Fruit fly (Drosophila melanogaster) whole organism, embryonic: ENCODE data around the gene Dredd.

Source experiments
- Antp ChIP-seq: fragments of 200-800 bp; sonication (Bioruptor generic); optimal IDR thresholded peaks from 3 replicates; lab custom pipeline; 2016; ENCODE audit warnings: missing biosample characterization, missing genetic modification characterization
- Atf6 ChIP-seq: fragments of 200-800 bp; sonication (Bioruptor generic); IDR thresholded peaks from 2 replicates; pipeline ENCODE4 v1.3.6; 2022; ENCODE audit warnings: missing biosample characterization, missing genetic modification characterization
- B-H2 ChIP-seq: fragments of 200-800 bp; sonication (Bioruptor generic); optimal IDR thresholded peaks from 2 replicates; lab custom pipeline; 2018; ENCODE audit warnings: missing biosample characterization, mild to moderate bottlenecking, missing genetic modification characterization
- Bgb ChIP-seq: fragments of 200-800 bp; sonication (Bioruptor generic); IDR thresholded peaks from 2 replicates; pipeline ENCODE4 v1.3.6; 2022; ENCODE audit warnings: missing biosample characterization, missing genetic modification characterization; ENCODE audit not compliant: partially characterized antibody
- CG11723 ChIP-seq: fragments of 200-800 bp; sonication (Bioruptor generic); optimal IDR thresholded peaks from 2 replicates; lab custom pipeline; 2017; ENCODE audit warnings: missing biosample characterization, mild to moderate bottlenecking, missing genetic modification characterization
- CG13123 ChIP-seq: fragments of 200-800 bp; sonication (Bioruptor generic); optimal IDR thresholded peaks from 2 replicates; lab custom pipeline; 2016; ENCODE audit warnings: missing biosample characterization, missing genetic modification characterization
- CG13894 ChIP-seq: fragments of 200-800 bp; sonication (Bioruptor generic); optimal IDR thresholded peaks from 3 replicates; lab custom pipeline; 2018; ENCODE audit warnings: missing biosample characterization, mild to moderate bottlenecking, missing genetic modification characterization, moderate library complexity
- CG16779 ChIP-seq: fragments of 200-800 bp; sonication (Bioruptor generic); IDR thresholded peaks from 2 replicates; pipeline ENCODE4 v1.3.6; 2022; ENCODE audit warnings: missing biosample characterization, missing genetic modification characterization
- CG17361 ChIP-seq: fragments of 200-800 bp; sonication (Bioruptor generic); IDR thresholded peaks from 3 replicates; pipeline ENCODE4 v1.3.6; 2022; ENCODE audit warnings: missing biosample characterization, missing genetic modification characterization
- CG18476 ChIP-seq: fragments of 200-800 bp; sonication (Bioruptor generic); optimal IDR thresholded peaks from 2 replicates; lab custom pipeline; 2016; ENCODE audit warnings: missing biosample characterization, mild to moderate bottlenecking, missing genetic modification characterization
- CG2202 ChIP-seq: fragments of 200-800 bp; sonication (Bioruptor generic); optimal IDR thresholded peaks from 2 replicates; lab custom pipeline; 2018; ENCODE audit warnings: missing biosample characterization, mild to moderate bottlenecking, missing genetic modification characterization
- CG32772 ChIP-seq: fragments of 200-800 bp; sonication (Bioruptor generic); IDR thresholded peaks from 2 replicates; pipeline ENCODE4 v1.3.6; 2022; ENCODE audit warnings: missing biosample characterization, missing genetic modification characterization
- CG33213 ChIP-seq: fragments of 200-800 bp; sonication (Bioruptor generic); optimal IDR thresholded peaks from 3 replicates; lab custom pipeline; 2016; ENCODE audit warnings: missing biosample characterization, missing genetic modification characterization
- CG34376 ChIP-seq: fragments of 200-800 bp; sonication (Bioruptor generic); optimal IDR thresholded peaks from 2 replicates; lab custom pipeline; 2018; ENCODE audit warnings: missing biosample characterization, mild to moderate bottlenecking, missing genetic modification characterization
- CG3995 ChIP-seq: fragments of 200-800 bp; sonication (Bioruptor generic); optimal IDR thresholded peaks from 3 replicates; lab custom pipeline; 2016; ENCODE audit warnings: missing biosample characterization, missing genetic modification characterization
- CG4404 ChIP-seq: fragments of 200-800 bp; sonication (Bioruptor generic); IDR thresholded peaks from 2 replicates; pipeline ENCODE4 v1.3.6; 2022; ENCODE audit warnings: missing biosample characterization, missing genetic modification characterization
- CG5953 ChIP-seq: fragments of 200-800 bp; sonication (Bioruptor generic); IDR thresholded peaks from 2 replicates; pipeline ENCODE4 v1.3.6; 2022; ENCODE audit warnings: missing biosample characterization, missing genetic modification characterization
- CG6854 ChIP-seq: fragments of 200-800 bp; sonication (Bioruptor generic); optimal IDR thresholded peaks from 3 replicates; lab custom pipeline; 2017; ENCODE audit warnings: missing biosample characterization, mild to moderate bottlenecking, missing genetic modification characterization
- CG7271 ChIP-seq: fragments of 200-800 bp; sonication (Bioruptor generic); optimal IDR thresholded peaks from 2 replicates; lab custom pipeline; 2018; ENCODE audit warnings: missing biosample characterization, mild to moderate bottlenecking, missing genetic modification characterization, moderate library complexity
- CG7839 ChIP-seq: fragments of 200-800 bp; sonication (Bioruptor generic); optimal IDR thresholded peaks from 3 replicates; lab custom pipeline; 2018; ENCODE audit warnings: missing biosample characterization, mild to moderate bottlenecking, missing genetic modification characterization, moderate library complexity
- Chrac-16 ChIP-seq: fragments of 200-800 bp; sonication (Bioruptor generic); optimal IDR thresholded peaks from 3 replicates; lab custom pipeline; 2016; ENCODE audit warnings: missing biosample characterization, missing genetic modification characterization
- CrebB ChIP-seq: fragments of 200-800 bp; sonication (Bioruptor generic); optimal IDR thresholded peaks from 3 replicates; lab custom pipeline; 2018; ENCODE audit warnings: missing biosample characterization, mild to moderate bottlenecking, missing genetic modification characterization
- GATAe ChIP-seq: fragments of 200-800 bp; sonication (Bioruptor generic); conservative IDR thresholded peaks from 2 replicates; pipeline ENCODE4 v1.3.6; 2022; ENCODE audit warnings: missing biosample characterization, missing genetic modification characterization
- Lpt ChIP-seq: fragments of >200 bp; optimal IDR thresholded peaks from 2 replicates; lab custom pipeline; 2018; ENCODE audit warnings: missing biosample characterization, missing genetic modification characterization
- Mes4 ChIP-seq: fragments of 200-800 bp; sonication (Bioruptor generic); optimal IDR thresholded peaks from 2 replicates; lab custom pipeline; 2016; ENCODE audit warnings: missing biosample characterization, missing genetic modification characterization
- Nf-YA ChIP-seq: fragments of 200-800 bp; sonication (Bioruptor generic); IDR thresholded peaks from 2 replicates; pipeline ENCODE4 v1.3.6; 2022; ENCODE audit warnings: missing biosample characterization, missing genetic modification characterization
- Nf-YB ChIP-seq: fragments of 200-800 bp; sonication (Bioruptor generic); optimal IDR thresholded peaks from 3 replicates; lab custom pipeline; 2019; ENCODE audit warnings: missing biosample characterization, mild to moderate bottlenecking, missing genetic modification characterization, moderate library complexity
- Oaz ChIP-seq: fragments of 200-800 bp; sonication (Bioruptor generic); IDR thresholded peaks from 2 replicates; pipeline ENCODE4 v1.3.6; 2022; ENCODE audit warnings: missing biosample characterization, missing genetic modification characterization
- Oli ChIP-seq: fragments of 200-800 bp; sonication (Bioruptor generic); optimal IDR thresholded peaks from 2 replicates; lab custom pipeline; 2018; ENCODE audit warnings: missing biosample characterization, mild to moderate bottlenecking, missing genetic modification characterization, moderate library complexity
- Pdp1 ChIP-seq, 2 experiments: fragments of 200-800 bp; sonication (Bioruptor generic); optimal IDR thresholded peaks; 3 replicates each; lab custom pipeline; 2016; ENCODE audit warnings: missing biosample characterization in 2 of 2, missing genetic modification characterization in 2 of 2, mild to moderate bottlenecking in 1 of 2, moderate library complexity in 1 of 2
- Sry-β ChIP-seq: fragments of 200-800 bp; sonication (Bioruptor generic); optimal IDR thresholded peaks from 2 replicates; lab custom pipeline; 2018; ENCODE audit warnings: missing biosample characterization, mild to moderate bottlenecking, missing genetic modification characterization, moderate library complexity
- Taf1 ChIP-seq: fragments of 200-800 bp; sonication (Bioruptor generic); IDR thresholded peaks from 2 replicates; pipeline ENCODE4 v1.3.6; 2022; ENCODE audit warnings: missing biosample characterization, missing genetic modification characterization
- Trl ChIP-seq, 3 experiments: fragments of >200 bp in 2 of 3; fragments of 200-800 bp in 1 of 3; sonication (Bioruptor generic) in 1 of 3; optimal IDR thresholded peaks; 2 replicates in 1 of 3; 3 replicates in 2 of 3; lab custom pipeline; 2016 to 2017; ENCODE audit warnings: missing biosample characterization in 1 of 3, missing genetic modification characterization in 1 of 3
- Vsx1 ChIP-seq: fragments of 200-800 bp; sonication (Bioruptor generic); optimal IDR thresholded peaks from 2 replicates; lab custom pipeline; 2017; ENCODE audit warnings: missing biosample characterization, mild to moderate bottlenecking, missing genetic modification characterization, missing genetic modification reagents
- Xbp1 ChIP-seq: fragments of 200-800 bp; sonication (Bioruptor generic); optimal IDR thresholded peaks from 3 replicates; lab custom pipeline; 2016; ENCODE audit warnings: missing biosample characterization, mild to moderate bottlenecking, missing genetic modification characterization
- cad ChIP-seq: fragments of >200 bp; optimal IDR thresholded peaks from 2 replicates; lab custom pipeline; 2017; ENCODE audit warnings: missing biosample characterization, missing genetic modification characterization
- crp ChIP-seq, 2 experiments: fragments of 200-800 bp; sonication (Bioruptor generic); optimal IDR thresholded peaks; 2 replicates in 1 of 2; 3 replicates in 1 of 2; lab custom pipeline; 2017; ENCODE audit warnings: missing biosample characterization in 2 of 2, missing genetic modification characterization in 2 of 2, mild to moderate bottlenecking in 1 of 2, moderate library complexity in 1 of 2
- cwo ChIP-seq: fragments of 200-800 bp; sonication (Bioruptor generic); optimal IDR thresholded peaks from 3 replicates; lab custom pipeline; 2017; ENCODE audit warnings: missing biosample characterization, missing genetic modification characterization, mild to moderate bottlenecking, moderate library complexity, missing genetic modification reagents
- danr ChIP-seq: fragments of 200-800 bp; sonication (Bioruptor generic); IDR thresholded peaks from 2 replicates; pipeline ENCODE4 v1.3.6; 2022; ENCODE audit warnings: missing biosample characterization, missing genetic modification characterization
- ewg ChIP-seq: fragments of 200-800 bp; sonication (Bioruptor generic); optimal IDR thresholded peaks from 3 replicates; lab custom pipeline; 2017; ENCODE audit warnings: mild to moderate bottlenecking, missing biosample characterization, missing genetic modification reagents, missing genetic modification characterization
- gfzf ChIP-seq: fragments of 200-800 bp; sonication (Bioruptor generic); optimal IDR thresholded peaks from 2 replicates; lab custom pipeline; 2016; ENCODE audit warnings: missing biosample characterization, mild to moderate bottlenecking, missing genetic modification characterization, moderate library complexity
- grn ChIP-seq: fragments of 200-800 bp; sonication (Bioruptor generic); optimal IDR thresholded peaks from 3 replicates; lab custom pipeline; 2017; ENCODE audit warnings: missing biosample characterization, missing genetic modification characterization
- inv ChIP-seq: fragments of 200-800 bp; sonication (Bioruptor generic); IDR thresholded peaks from 2 replicates; pipeline ENCODE4 v1.3.6; 2022; ENCODE audit warnings: missing biosample characterization, missing genetic modification characterization; ENCODE audit not compliant: partially characterized antibody
- kay ChIP-seq: fragments of 200-800 bp; sonication (Bioruptor generic); optimal IDR thresholded peaks from 2 replicates; lab custom pipeline; 2016; ENCODE audit warnings: missing biosample characterization, missing genetic modification characterization
- repo ChIP-seq: fragments of 200-800 bp; sonication (Bioruptor generic); optimal IDR thresholded peaks from 2 replicates; lab custom pipeline; 2016; ENCODE audit warnings: missing biosample characterization, missing genetic modification characterization
- rib ChIP-seq: fragments of 200-800 bp; sonication (Bioruptor generic); IDR thresholded peaks from 2 replicates; pipeline ENCODE4 v1.3.6; 2022; ENCODE audit warnings: missing biosample characterization, missing genetic modification characterization
- sens-2 ChIP-seq: fragments of 200-800 bp; sonication (Bioruptor generic); IDR thresholded peaks from 2 replicates; pipeline ENCODE4 v1.3.6; 2022; ENCODE audit warnings: missing biosample characterization, missing genetic modification characterization
- toy ChIP-seq: fragments of 200-800 bp; sonication (Bioruptor generic); IDR thresholded peaks from 2 replicates; pipeline ENCODE4 v1.3.6; 2022; ENCODE audit warnings: missing biosample characterization, missing genetic modification characterization
- trh ChIP-seq: fragments of 200-800 bp; sonication (Bioruptor generic); optimal IDR thresholded peaks from 2 replicates; lab custom pipeline; 2016; ENCODE audit warnings: missing biosample characterization, missing genetic modification characterization
- twi ChIP-seq: fragments of 200-800 bp; optimal IDR thresholded peaks from 2 replicates; lab custom pipeline; 2019; ENCODE audit warnings: missing biosample characterization, mild to moderate bottlenecking, missing genetic modification characterization, moderate library complexity
- vvl ChIP-seq: fragments of 200-800 bp; sonication (Bioruptor generic); IDR thresholded peaks from 2 replicates; pipeline ENCODE4 v1.3.6; 2022; ENCODE audit warnings: missing biosample characterization, missing genetic modification characterization
- z ChIP-seq: fragments of 200-800 bp; sonication (Bioruptor generic); IDR thresholded peaks from 3 replicates; pipeline ENCODE4 v1.3.6; 2022; ENCODE audit warnings: missing biosample characterization, missing genetic modification characterization

Dredd gene

dm6 chrX:620102-620430 lies 15.3 kb downstream of the Dredd start, which contains the start of gene spdi (continued):
- no peak for TF ChIP-seq CG13894 (tag; lab: Kevin White, UChicago)
- TF ChIP-seq CG34376 (GFP tag; lab: Kevin White, UChicago), result peak; percentile 28
- TF ChIP-seq kay, result no peak
- no peak for TF ChIP-seq rib (GFP tag; lab: Robert Waterston, UW)
- no peak for TF ChIP-seq inv (GFP tag; lab: Robert Waterston, UW)
- no peak for TF ChIP-seq GATAe (GFP tag; lab: Robert Waterston, UW)
- no peak for TF ChIP-seq sens-2 (GFP tag; lab: Robert Waterston, UW)
- TF ChIP-seq gfzf (GFP tag; lab: Kevin White, UChicago), result peak; percentile 86
- TF ChIP-seq z (GFP tag; lab: Robert Waterston, UW), result no peak
- peak; percentile 28 for TF ChIP-seq Sry-β
- no peak for TF ChIP-seq vvl (GFP tag; lab: Robert Waterston, UW)
- TF ChIP-seq Taf1 (GFP tag; lab: Robert Waterston, UW), result no peak
- no peak for TF ChIP-seq CG18476 (GFP tag; lab: Kevin White, UChicago)
- TF ChIP-seq CG2202 (tag; lab: Kevin White, UChicago), result no peak
- no peak for TF ChIP-seq Chrac-16 (GFP tag; lab: Kevin White, UChicago)
- TF ChIP-seq CG11723 (GFP tag; lab: Kevin White, UChicago), result no peak
- TF ChIP-seq trh (GFP tag; lab: Kevin White, UChicago), result no peak
- TF ChIP-seq Lpt (GFP tag; lab: Kevin White, UChicago), result no peak
- no peak for TF ChIP-seq Nf-YA
- TF ChIP-seq crp (GFP tag; optimal IDR thresholded peaks at IDR 0.05; lab: Kevin White, UChicago), result no peak
- TF ChIP-seq CG7839 (tag; lab: Kevin White, UChicago), result no peak
- no peak for TF ChIP-seq CG32772
- no peak for TF ChIP-seq Vsx1 (GFP tag; lab: Kevin White, UChicago)
- TF ChIP-seq Oaz (GFP tag; lab: Robert Waterston, UW), result no peak
- no peak for TF ChIP-seq Atf6 (GFP tag; lab: Robert Waterston, UW)
- no peak for TF ChIP-seq toy
- TF ChIP-seq Xbp1 (GFP tag; lab: Kevin White, UChicago), result no peak
- TF ChIP-seq CG4404 (GFP tag; lab: Robert Waterston, UW), result no peak
- no peak for TF ChIP-seq CG33213 (GFP tag; lab: Kevin White, UChicago)
- TF ChIP-seq CG6854, result no peak
- TF ChIP-seq repo (GFP tag; lab: Kevin White, UChicago), result no peak
- no peak for TF ChIP-seq B-H2 (GFP tag; lab: Kevin White, UChicago)
- TF ChIP-seq CG5953, result no peak
- no peak for TF ChIP-seq Mes4 (GFP tag; lab: Kevin White, UChicago)
- no peak for TF ChIP-seq CG17361 (GFP tag; lab: Robert Waterston, UW)
- peak in 1 of 2 experiments; percentile 39 for TF ChIP-seq Pdp1 (GFP tag; optimal IDR thresholded peaks at IDR 0.05; lab: Kevin White, UChicago)
- no peak for TF ChIP-seq cad
- no peak for TF ChIP-seq CG16779 (GFP tag; lab: Robert Waterston, UW)
- TF ChIP-seq Antp, result no peak
- no peak for TF ChIP-seq CG7271 (tag; lab: Kevin White, UChicago)
- TF ChIP-seq CG3995 (GFP tag; lab: Kevin White, UChicago), result no peak
- no peak for TF ChIP-seq twi (tag; lab: Kevin White, UChicago)
- no peak for TF ChIP-seq Oli
- TF ChIP-seq Bgb, result no peak
- no peak for TF ChIP-seq danr (GFP tag; lab: Robert Waterston, UW)
- no peak for TF ChIP-seq CrebB (tag; lab: Kevin White, UChicago)
- no peak for TF ChIP-seq grn (GFP tag; lab: Kevin White, UChicago)
- TF ChIP-seq Nf-YB (GFP tag; lab: Kevin White, UChicago), result no peak
- no peak for TF ChIP-seq cwo (GFP tag; lab: Kevin White, UChicago)
- TF ChIP-seq Trl (optimal IDR thresholded peaks at IDR 0.05; lab: Kevin White, UChicago), result no peak
- no peak for TF ChIP-seq Trl (GFP tag; optimal IDR thresholded peaks at IDR 0.05; lab: Kevin White, UChicago)
- TF ChIP-seq ewg (GFP tag; lab: Kevin White, UChicago), result no peak
- TF ChIP-seq CG13123 (GFP tag; lab: Kevin White, UChicago), result no peak
